Worm (Caenorhabditis elegans): ENCODE measurements around the gene Y41C4A.8.
A peak's percentile ranks its signal among the peaks of the same experiment; 100 is the strongest.

Y41C4A.8 gene

DNA sequence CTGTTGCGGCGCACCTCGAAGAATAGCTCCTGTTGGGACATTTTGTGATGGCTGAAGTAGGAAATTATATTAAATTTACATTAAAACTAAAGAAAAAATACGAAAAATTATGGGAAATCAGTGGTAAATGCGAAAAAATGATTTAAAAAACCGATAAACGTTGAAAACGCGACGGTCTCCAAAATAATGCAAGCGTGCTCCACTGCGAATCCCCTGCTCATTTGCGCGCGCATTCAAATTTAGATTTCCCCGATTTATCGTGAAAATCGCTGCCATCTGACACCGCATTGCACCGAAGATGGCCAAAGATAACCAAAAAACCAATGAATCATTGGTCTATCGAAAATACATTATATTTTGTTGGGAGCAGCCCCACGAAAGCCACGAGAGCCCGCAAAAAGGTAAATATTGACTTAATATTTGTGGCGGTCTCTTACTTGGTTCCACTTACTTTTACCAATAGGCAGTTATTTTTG is 10.8 kb upstream of the Y41C4A.8 start, which contains the start of the genes elb-1 and Y41C4A.11 (continued):
- TF ChIP-seq spr-1 (tag; optimal IDR thresholded peaks at IDR 0.05) (no peak), pqm-1 (tag; optimal IDR thresholded peaks at IDR 0.05) (no peak), mdt-29 (GFP tag; IDR thresholded peaks at IDR 0.05) (no peak), nhr-11 (tag; optimal IDR thresholded peaks at IDR 0.05) (no peak), hmg-1.1 (GFP tag; IDR thresholded peaks at IDR 0.05) (peak; percentile 59; the same call in 1 of the 2 replicates), arid-1 (GFP tag; conservative IDR thresholded peaks at IDR 0.05) (no peak), nhr-48 (tag; optimal IDR thresholded peaks at IDR 0.05) (no peak), daf-19 (GFP tag; conservative IDR thresholded peaks at IDR 0.05) (no peak), D1046.2 (GFP tag; IDR thresholded peaks at IDR 0.05) (no peak), F26F4.8 (GFP tag; conservative IDR thresholded peaks at IDR 0.05) (no peak), hlh-30 (tag; optimal IDR thresholded peaks at IDR 0.05; ENCODE audit: insufficient read depth) (peak; percentile 69), hlh-11 (tag; optimal IDR thresholded peaks at IDR 0.05) (no peak), tra-1 (GFP tag; IDR thresholded peaks at IDR 0.05) (no peak), nhr-28 (tag; optimal IDR thresholded peaks at IDR 0.05) (peak; percentile 43), F10B5.3 (tag; optimal IDR thresholded peaks at IDR 0.05) (no peak), F44E2.7 (GFP tag; IDR thresholded peaks at IDR 0.05) (no peak), ztf-7 (tag; optimal IDR thresholded peaks at IDR 0.05) (no peak), nhr-25 (tag; optimal IDR thresholded peaks at IDR 0.05; ENCODE audit: borderline replicate concordance, insufficient read depth) (no peak), nhr-111 (GFP tag; optimal IDR thresholded peaks at IDR 0.05) (no peak), nhr-77 (tag; optimal IDR thresholded peaks at IDR 0.05) (peak; percentile 31), fkh-10 (GFP tag; optimal IDR thresholded peaks at IDR 0.05) (peak; percentile 5), dmd-9 (GFP tag; IDR thresholded peaks at IDR 0.05) (no peak), duxl-1 (tag; optimal IDR thresholded peaks at IDR 0.05; ENCODE audit: poor library complexity) (no peak), ceh-82 (tag; optimal IDR thresholded peaks at IDR 0.05) (no peak), Y5F2A.4 (GFP tag; optimal IDR thresholded peaks at IDR 0.05) (no peak), php-3 (GFP tag; IDR thresholded peaks at IDR 0.05) (no peak), unc-62 (GFP tag; optimal IDR thresholded peaks at IDR 0.05 in 1 of 2) (no peak), unc-62 (tag; optimal IDR thresholded peaks at IDR 0.05) (no peak), ZK546.5 (tag; optimal IDR thresholded peaks at IDR 0.05) (no peak), dve-1 (tag; optimal IDR thresholded peaks at IDR 0.05; ENCODE audit: insufficient read depth) (peak; percentile 36), unc-130 (GFP tag; optimal IDR thresholded peaks at IDR 0.05) (no peak), tag-97 (GFP tag; IDR thresholded peaks at IDR 0.05) (no peak), skn-1 (tag; optimal IDR thresholded peaks at IDR 0.05) (no peak), T26A8.4 (GFP tag; IDR thresholded peaks at IDR 0.05) (no peak), egl-27 (tag; optimal IDR thresholded peaks at IDR 0.05) (no peak), lin-38 (GFP tag; IDR thresholded peaks at IDR 0.05) (peak; percentile 97), nhr-102 (tag; optimal IDR thresholded peaks at IDR 0.05) (peak; percentile 50), madf-9 (GFP tag; conservative IDR thresholded peaks at IDR 0.05) (0 out of 2 replicates have a peak, but pooled peaks have one; percentile 13), lin-1 (GFP tag; IDR thresholded peaks at IDR 0.05) (no peak), ceh-32 (tag; optimal IDR thresholded peaks at IDR 0.05; ENCODE audit: poor library complexity) (no peak), lin-15B (tag; optimal IDR thresholded peaks at IDR 0.05) (no peak), zfp-3 (GFP tag; conservative IDR thresholded peaks at IDR 0.05) (no peak), daf-16 (GFP tag; optimal IDR thresholded peaks at IDR 0.05) (no peak), daf-16 (tag; optimal IDR thresholded peaks at IDR 0.05) (peak; percentile 3), Y105C5A.15 (GFP tag; IDR thresholded peaks at IDR 0.05) (no peak), ctbp-1 (GFP tag; IDR thresholded peaks at IDR 0.05) (no peak), ztf-11 (tag; optimal IDR thresholded peaks at IDR 0.05) (no peak), ceh-20 (GFP tag; IDR thresholded peaks at IDR 0.05) (no peak), ceh-62 (tag; optimal IDR thresholded peaks at IDR 0.05) (no peak), vab-7 (GFP tag; IDR thresholded peaks at IDR 0.05) (no peak), lin-13 (GFP tag; optimal IDR thresholded peaks at IDR 0.05) (peak; percentile 34), spr-3 (GFP tag; optimal IDR thresholded peaks at IDR 0.05) (no peak)
